Fruit fly (Drosophila melanogaster): Measurements from ENCODE around the gene CG5001.
A peak's percentile ranks its signal among the peaks of the same experiment; 100 is the strongest.

CG5001 gene

DNA sequence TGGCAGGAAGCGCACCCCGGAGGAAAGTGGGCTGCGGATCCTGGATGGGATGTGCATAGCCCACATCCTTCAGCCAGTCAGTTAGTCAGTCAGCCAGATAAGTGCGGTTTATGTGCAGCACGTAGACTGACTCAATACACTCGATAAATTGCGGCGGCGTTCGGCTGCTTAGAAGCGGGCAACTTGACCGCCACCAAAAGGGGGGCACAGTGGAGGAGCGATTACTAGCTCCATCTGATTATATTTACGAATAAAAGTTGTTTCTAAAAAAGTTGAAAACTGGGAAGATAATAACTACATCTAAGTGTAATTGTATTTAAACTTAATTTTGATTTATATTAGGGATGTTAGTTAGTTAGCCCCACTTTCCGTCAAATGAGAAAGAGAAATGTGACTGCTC lies 16.9 kb downstream of the CG5001 start:
- TF ChIP-seq dl (GFP tag; optimal IDR thresholded peaks at IDR 0.05; ENCODE audit: insufficient read depth in 1 of 2, partially characterized antibody in 2 of 2) (no peak), Dif (GFP tag; optimal IDR thresholded peaks at IDR 0.05; ENCODE audit: partially characterized antibody) (no peak), h (GFP tag; optimal IDR thresholded peaks at IDR 0.05) (no peak), sv (GFP tag; optimal IDR thresholded peaks at IDR 0.05) (no peak), jim (GFP tag; optimal IDR thresholded peaks at IDR 0.05) (no peak), pan (optimal IDR thresholded peaks at IDR 0.05) (no peak), GATAd (GFP tag; optimal IDR thresholded peaks at IDR 0.05) (no peak), Hr83 (GFP tag; optimal IDR thresholded peaks at IDR 0.05; ENCODE audit: poor library complexity, severe bottlenecking) (no peak), woc (GFP tag; optimal IDR thresholded peaks at IDR 0.05) (no peak), psq (GFP tag; optimal IDR thresholded peaks at IDR 0.05) (no peak), Rel (GFP tag; optimal IDR thresholded peaks at IDR 0.05) (no peak), Rel (tag; optimal IDR thresholded peaks at IDR 0.05) (no peak), Hnf4 (GFP tag; optimal IDR thresholded peaks at IDR 0.05) (no peak), Dfd (GFP tag; optimal IDR thresholded peaks at IDR 0.05) (no peak), Abd-B (GFP tag; optimal IDR thresholded peaks at IDR 0.05) (no peak), foxo (GFP tag; optimal IDR thresholded peaks at IDR 0.05) (no peak)

DNA sequence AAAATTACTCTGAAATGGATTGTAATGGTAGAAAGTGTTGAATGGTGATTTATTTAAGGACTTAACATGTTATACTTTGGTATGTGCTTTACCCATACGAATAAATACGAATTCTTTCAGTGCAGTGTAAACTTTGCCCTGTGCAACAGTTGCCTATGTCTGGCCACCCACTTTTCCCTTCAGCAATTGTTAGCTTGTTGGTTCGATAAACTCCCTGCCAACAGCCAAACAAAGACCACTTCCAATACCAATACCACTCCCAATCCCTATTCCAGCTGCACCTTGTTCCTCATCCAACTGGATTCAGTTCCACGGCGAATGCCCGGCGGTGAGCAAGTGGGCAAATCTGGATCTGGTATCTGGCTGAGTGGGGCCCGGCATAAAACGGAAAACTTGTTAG lies 18.4 kb downstream of the CG5001 start, which contains the start of gene CG14342:
Gene CG14342, plus strand, starts transcription at position 301 of the 400 bp plus-strand sequence.
- TF ChIP-seq N (GFP tag; optimal IDR thresholded peaks at IDR 0.05) (no peak), GATAd (GFP tag; optimal IDR thresholded peaks at IDR 0.05) (no peak)

DNA sequence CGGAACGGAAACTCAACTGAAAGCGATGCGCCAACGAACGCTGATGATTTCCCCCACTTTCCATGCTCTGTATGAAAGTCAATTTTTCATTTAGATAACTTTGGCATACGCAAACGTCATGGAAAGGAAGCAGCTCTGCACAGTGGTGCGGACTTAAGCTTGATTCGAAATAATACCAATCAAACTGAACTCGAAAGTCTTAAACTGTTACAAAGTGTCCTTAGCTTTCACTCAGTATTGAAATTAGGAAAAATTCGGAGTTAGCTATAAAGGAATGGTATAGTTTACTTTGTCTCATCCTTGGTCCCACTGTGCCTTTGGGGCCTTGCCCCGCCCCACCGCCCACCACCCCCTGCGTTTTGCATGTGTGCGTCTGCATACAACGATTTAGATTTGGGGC lies 21.9 kb downstream of the CG5001 start:
- TF ChIP-seq tai (GFP tag; optimal IDR thresholded peaks at IDR 0.05) (no peak), br (GFP tag; optimal IDR thresholded peaks at IDR 0.05) (peak; percentile 10)

DNA sequence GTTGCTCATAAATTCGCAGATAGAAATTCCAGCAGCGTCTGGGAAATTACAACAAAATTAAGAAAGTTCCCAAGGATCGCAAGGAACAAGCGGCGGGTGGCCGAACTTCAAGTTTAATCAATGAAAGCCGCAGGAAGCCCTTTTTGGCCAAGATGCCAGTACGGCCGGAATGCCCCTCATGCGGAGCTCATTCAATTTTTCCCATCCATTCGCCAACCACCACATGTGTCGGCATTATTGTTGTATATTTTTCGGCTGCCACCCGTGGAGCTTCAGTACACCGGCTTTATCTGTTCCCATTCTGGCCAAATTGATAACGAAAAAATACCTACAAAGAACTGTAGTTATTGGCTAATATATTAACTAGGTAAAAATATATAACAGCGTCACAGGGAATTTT lies 26.0 kb downstream of the CG5001 start:
- TF ChIP-seq lola (GFP tag; optimal IDR thresholded peaks at IDR 0.05), result no peak
- TF ChIP-seq h (GFP tag; optimal IDR thresholded peaks at IDR 0.05), result no peak
- no peak for TF ChIP-seq dl (GFP tag; optimal IDR thresholded peaks at IDR 0.05; ENCODE audit: insufficient read depth in 1 of 2, partially characterized antibody in 2 of 2)
- TF ChIP-seq Rel (GFP tag; optimal IDR thresholded peaks at IDR 0.05), result no peak
- TF ChIP-seq Rel (tag; optimal IDR thresholded peaks at IDR 0.05), result no peak
- peak; percentile 6 for TF ChIP-seq Myc (optimal IDR thresholded peaks at IDR 0.05)
- TF ChIP-seq pan (optimal IDR thresholded peaks at IDR 0.05), result no peak

dm6 chr2L:1213587-1213986 lies 28.0 kb downstream of the CG5001 start:
- TF ChIP-seq jim (GFP tag; optimal IDR thresholded peaks at IDR 0.05), result no peak
- no peak for TF ChIP-seq dmrt93B (GFP tag; optimal IDR thresholded peaks at IDR 0.05)
- no peak for TF ChIP-seq br (GFP tag; optimal IDR thresholded peaks at IDR 0.05)
- TF ChIP-seq Hr83 (GFP tag; optimal IDR thresholded peaks at IDR 0.05; ENCODE audit: poor library complexity, severe bottlenecking), result no peak

- TF ChIP-seq usp (GFP tag; optimal IDR thresholded peaks at IDR 0.05) (no peak), Dfd (GFP tag; optimal IDR thresholded peaks at IDR 0.05) (no peak), sv (GFP tag; optimal IDR thresholded peaks at IDR 0.05) (no peak), HLH106 (tag; optimal IDR thresholded peaks at IDR 0.05) (no peak), jim (GFP tag; optimal IDR thresholded peaks at IDR 0.05) (no peak), Rel (GFP tag; optimal IDR thresholded peaks at IDR 0.05) (no peak), Rel (tag; optimal IDR thresholded peaks at IDR 0.05) (no peak), Abd-B (GFP tag; optimal IDR thresholded peaks at IDR 0.05) (no peak), Jra (GFP tag; optimal IDR thresholded peaks at IDR 0.05) (no peak), rgr (GFP tag; optimal IDR thresholded peaks at IDR 0.05) (no peak), fru (GFP tag; optimal IDR thresholded peaks at IDR 0.05) (no peak), Hnf4 (GFP tag; optimal IDR thresholded peaks at IDR 0.05) (no peak), ey (GFP tag; optimal IDR thresholded peaks at IDR 0.05) (no peak), woc (GFP tag; optimal IDR thresholded peaks at IDR 0.05) (no peak), dl (GFP tag; optimal IDR thresholded peaks at IDR 0.05; ENCODE audit: insufficient read depth in 1 of 2, partially characterized antibody in 2 of 2) (no peak), CG9705 (GFP tag; optimal IDR thresholded peaks at IDR 0.05) (no peak), br (GFP tag; optimal IDR thresholded peaks at IDR 0.05) (no peak), foxo (GFP tag; optimal IDR thresholded peaks at IDR 0.05) (no peak), sage (GFP tag; optimal IDR thresholded peaks at IDR 0.05) (no peak)
These were observed 28.9 kb downstream of the CG5001 start for dm6 chr2L:1214465-1214864.
